Fruit fly (Drosophila melanogaster): ENCODE results near the gene CG4546.

Gene CG4546

DNA sequence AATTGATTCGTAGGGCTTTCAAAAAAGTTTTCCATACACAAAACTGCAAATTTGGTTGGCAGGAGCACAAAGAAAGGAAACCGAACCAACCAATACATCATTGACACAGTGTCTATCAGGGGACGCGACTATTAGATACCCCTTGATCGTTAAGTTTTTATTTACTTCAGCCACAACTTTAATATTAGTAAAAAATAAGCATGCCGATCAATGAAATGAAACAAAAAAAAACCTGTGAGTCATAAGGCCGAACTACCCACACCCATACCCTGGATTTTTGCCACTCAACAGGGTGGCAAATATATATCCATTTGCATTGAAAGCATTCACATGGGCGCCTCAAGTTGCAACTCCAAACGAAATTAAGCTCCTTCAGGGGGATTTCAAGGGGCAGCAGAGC, 30.1 kb upstream of the CG4546 start (continued):
- peak; percentile 67 for TF ChIP-seq Xrp1 (GFP tag; IDR thresholded peaks at IDR 0.05)
- TF ChIP-seq NfI (GFP tag; optimal IDR thresholded peaks at IDR 0.05): no peak
- TF ChIP-seq btn (GFP tag; optimal IDR thresholded peaks at IDR 0.05): no peak
- TF ChIP-seq CG42726 (GFP tag; IDR thresholded peaks at IDR 0.05; ENCODE audit: partially characterized antibody): no peak
- no peak for TF ChIP-seq slbo (GFP tag; IDR thresholded peaks at IDR 0.05)
- no peak for TF ChIP-seq ftz-f1 (GFP tag; optimal IDR thresholded peaks at IDR 0.05)
- TF ChIP-seq lola (GFP tag; optimal IDR thresholded peaks at IDR 0.05): no peak
- no peak for TF ChIP-seq scrt (GFP tag; optimal IDR thresholded peaks at IDR 0.05)
- peak; percentile 56 for TF ChIP-seq ara (GFP tag; IDR thresholded peaks at IDR 0.05)
- no peak for TF ChIP-seq CG10462 (GFP tag; optimal IDR thresholded peaks at IDR 0.05)
- 0 out of 2 replicates have a peak, but pooled peaks have one; percentile 16 for TF ChIP-seq CG1024 (GFP tag; IDR thresholded peaks at IDR 0.05)
- no peak for TF ChIP-seq CG2678 (tag; optimal IDR thresholded peaks at IDR 0.05)
- TF ChIP-seq ssp (GFP tag; IDR thresholded peaks at IDR 0.05): no peak
- no peak for TF ChIP-seq tx (GFP tag; optimal IDR thresholded peaks at IDR 0.05)
- TF ChIP-seq dati (GFP tag; IDR thresholded peaks at IDR 0.05): no peak
- TF ChIP-seq CG7745 (tag; optimal IDR thresholded peaks at IDR 0.05): no peak
- no peak for TF ChIP-seq Sry-β (GFP tag; optimal IDR thresholded peaks at IDR 0.05)
- TF ChIP-seq CHES-1-like (GFP tag; optimal IDR thresholded peaks at IDR 0.05): no peak
- no peak for TF ChIP-seq hth (optimal IDR thresholded peaks at IDR 0.05)
- TF ChIP-seq CG3163 (GFP tag; optimal IDR thresholded peaks at IDR 0.05): no peak
- TF ChIP-seq Tbp (GFP tag; optimal IDR thresholded peaks at IDR 0.05): no peak
- peak in 1 of 2 experiments; percentile 2 for TF ChIP-seq Pdp1 (GFP tag; optimal IDR thresholded peaks at IDR 0.05)
- no peak for TF ChIP-seq NC2β (GFP tag; optimal IDR thresholded peaks at IDR 0.05)
- no peak for TF ChIP-seq CG31365 (tag; optimal IDR thresholded peaks at IDR 0.05)
- no peak for TF ChIP-seq vfl (GFP tag; optimal IDR thresholded peaks at IDR 0.05)
- no peak for TF ChIP-seq Stat92E (GFP tag; optimal IDR thresholded peaks at IDR 0.05)
- no peak for TF ChIP-seq run (tag; optimal IDR thresholded peaks at IDR 0.05)
- no peak for TF ChIP-seq peb (GFP tag; IDR thresholded peaks at IDR 0.05)
- TF ChIP-seq Hr51 (GFP tag; optimal IDR thresholded peaks at IDR 0.05): no peak
- TF ChIP-seq CG14050 (GFP tag; IDR thresholded peaks at IDR 0.05): no peak
- TF ChIP-seq CG15011 (GFP tag; optimal IDR thresholded peaks at IDR 0.05): no peak
- peak; percentile 7 for TF ChIP-seq Side (GFP tag; optimal IDR thresholded peaks at IDR 0.05)
- peak; percentile 57; the same call in 1 of the 3 replicates for TF ChIP-seq CG11456 (GFP tag; IDR thresholded peaks at IDR 0.05)
- TF ChIP-seq da (GFP tag; optimal IDR thresholded peaks at IDR 0.05): no peak
- TF ChIP-seq CG18619 (GFP tag; optimal IDR thresholded peaks at IDR 0.05): no peak
- no peak for TF ChIP-seq CG11723 (GFP tag; optimal IDR thresholded peaks at IDR 0.05)
- TF ChIP-seq wor (GFP tag; IDR thresholded peaks at IDR 0.05): no peak
- TF ChIP-seq tgo (GFP tag; IDR thresholded peaks at IDR 0.05): 0 out of 3 replicates have a peak, but pooled peaks have one; percentile 13
- no peak for TF ChIP-seq CG3995 (GFP tag; optimal IDR thresholded peaks at IDR 0.05)
- TF ChIP-seq CG33557 (GFP tag; optimal IDR thresholded peaks at IDR 0.05): no peak
- peak; percentile 37 for TF ChIP-seq Xbp1 (GFP tag; optimal IDR thresholded peaks at IDR 0.05)
- no peak for TF ChIP-seq gce (GFP tag; IDR thresholded peaks at IDR 0.05)
- no peak for TF ChIP-seq Elba2 (GFP tag; optimal IDR thresholded peaks at IDR 0.05)
- TF ChIP-seq esg (GFP tag; conservative IDR thresholded peaks at IDR 0.05): peak; percentile 24; the same call in 1 of the 2 replicates
- no peak for TF ChIP-seq Vsx1 (GFP tag; optimal IDR thresholded peaks at IDR 0.05)
- TF ChIP-seq CG11504 (tag; optimal IDR thresholded peaks at IDR 0.05): no peak
- no peak for TF ChIP-seq Max (GFP tag; optimal IDR thresholded peaks at IDR 0.05)
- no peak for TF ChIP-seq pum (GFP tag; optimal IDR thresholded peaks at IDR 0.05)
- no peak for TF ChIP-seq ab (GFP tag; optimal IDR thresholded peaks at IDR 0.05)
- TF ChIP-seq CG4617 (GFP tag; optimal IDR thresholded peaks at IDR 0.05; ENCODE audit: borderline replicate concordance): no peak
- no peak for TF ChIP-seq Oaz (GFP tag; IDR thresholded peaks at IDR 0.05)
- TF ChIP-seq CG9437 (GFP tag; optimal IDR thresholded peaks at IDR 0.05): no peak
